Worm (Caenorhabditis elegans) whole organism, L4 larva: ENCODE data around the gene dmsr-15.

ENCODE experiments used
- ama-1 ChIP-seq: fragments of 150-350 bp; optimal IDR thresholded peaks from 2 replicates; lab custom pipeline; 2014; ENCODE audit warnings: inconsistent platforms, mixed read lengths
- arid-1 ChIP-seq: fragments of 200-800 bp; sonication (Bioruptor generic); conservative IDR thresholded peaks from 2 replicates; pipeline ENCODE4 v1.3.6; 2022; ENCODE audit warnings: missing genetic modification reagents, missing genetic modification characterization, missing compliant biosample characterization
- ces-1 ChIP-seq: fragments of 150-350 bp; sonication (generic microtip); optimal IDR thresholded peaks from 4 replicates; lab custom pipeline; 2014; ENCODE audit warnings: missing biosample characterization, missing genetic modification reagents, missing genetic modification characterization
- fkh-10 ChIP-seq: fragments of 150-350 bp; optimal IDR thresholded peaks from 2 replicates; lab custom pipeline; 2014; ENCODE audit warnings: missing biosample characterization, missing genetic modification reagents, missing genetic modification characterization
- nhr-11 ChIP-seq: fragments of 150-350 bp; optimal IDR thresholded peaks from 2 replicates; lab custom pipeline; 2014; ENCODE audit warnings: missing biosample characterization, missing genetic modification characterization
- nhr-48 ChIP-seq: sonication (generic microtip); optimal IDR thresholded peaks from 2 replicates; lab custom pipeline; 2016; ENCODE audit warnings: mild to moderate bottlenecking, missing genetic modification characterization, missing compliant biosample characterization
- nhr-77 ChIP-seq: fragments of 150-350 bp; optimal IDR thresholded peaks from 2 replicates; lab custom pipeline; 2014; ENCODE audit warnings: missing biosample characterization, missing genetic modification characterization
- spr-3 ChIP-seq: fragments of 200-800 bp; sonication (Bioruptor generic); optimal IDR thresholded peaks from 2 replicates; lab custom pipeline; 2018; ENCODE audit warnings: mild to moderate bottlenecking, missing genetic modification characterization, missing compliant biosample characterization

ce11 chrV:6801850-6802249 is 26.8 kb downstream of the dmsr-15 start, which contains the start of gene dmsr-10:
- TF ChIP-seq spr-3 (no peak), nhr-77 (tag; lab: Kevin White, UChicago) (no peak), ama-1 (lab: Kevin White, UChicago) (no peak), ces-1 (no peak), arid-1 (GFP tag; lab: Robert Waterston, UW) (no peak), nhr-48 (tag; lab: Kevin White, UChicago) (no peak), nhr-11 (tag; lab: Kevin White, UChicago) (no peak), fkh-10 (GFP tag; lab: Kevin White, UChicago) (no peak)
